Fruit fly (Drosophila melanogaster): ENCODE measurements around the gene M1BP.
A peak's percentile ranks its signal among the peaks of the same experiment; 100 is the strongest.

M1BP gene

DNA sequence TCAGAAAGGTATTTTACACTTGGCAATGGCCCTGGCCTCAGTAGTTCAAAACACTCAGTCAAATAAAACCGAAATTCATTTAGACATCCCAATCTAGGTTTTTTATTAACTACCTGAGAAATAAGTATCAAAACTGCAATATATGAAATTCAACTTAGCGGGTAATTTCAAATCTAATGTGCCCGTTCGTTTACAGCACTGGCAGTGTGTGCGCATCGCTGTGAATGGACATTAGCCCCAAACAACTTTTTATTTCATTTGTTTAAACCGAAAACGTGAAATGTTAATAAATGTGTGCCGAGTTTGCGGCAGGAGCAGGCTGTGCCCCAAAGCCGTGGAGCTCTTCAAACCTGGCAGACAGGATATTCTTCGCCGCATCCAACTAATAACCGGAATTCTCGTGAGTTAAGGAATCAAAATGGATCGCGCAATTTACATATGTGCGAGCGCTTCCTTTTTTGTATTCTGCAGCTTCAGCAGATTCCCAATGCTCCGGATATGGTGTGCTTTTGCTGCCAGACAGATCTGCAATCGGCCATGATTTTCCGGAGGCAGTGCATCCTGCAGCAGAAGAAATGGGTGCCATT, 8.4 kb downstream of the M1BP start, which contains the start of gene nom (continued):
- TF ChIP-seq CG18011 (GFP tag; optimal IDR thresholded peaks at IDR 0.05) (peak; percentile 29), repo (GFP tag; optimal IDR thresholded peaks at IDR 0.05) (no peak), CG11456 (GFP tag; IDR thresholded peaks at IDR 0.05) (no peak), CG1792 (GFP tag; optimal IDR thresholded peaks at IDR 0.05) (no peak), H2.0 (GFP tag; IDR thresholded peaks at IDR 0.05) (no peak), D (optimal IDR thresholded peaks at IDR 0.05) (no peak), D (GFP tag; optimal IDR thresholded peaks at IDR 0.05) (no peak), Hmx (GFP tag; optimal IDR thresholded peaks at IDR 0.05) (no peak), croc (GFP tag; conservative IDR thresholded peaks at IDR 0.05) (no peak), Scr (GFP tag; IDR thresholded peaks at IDR 0.05; ENCODE audit: partially characterized antibody) (0 out of 2 replicates have a peak, but pooled peaks have one; percentile 7), inv (GFP tag; IDR thresholded peaks at IDR 0.05; ENCODE audit: partially characterized antibody) (no peak), gsb (GFP tag; IDR thresholded peaks at IDR 0.05) (no peak), Hey (tag; optimal IDR thresholded peaks at IDR 0.05) (no peak), CG18262 (tag; optimal IDR thresholded peaks at IDR 0.05) (no peak), ems (GFP tag; optimal IDR thresholded peaks at IDR 0.05) (no peak), sc (optimal IDR thresholded peaks at IDR 0.05) (no peak), sc (GFP tag; optimal IDR thresholded peaks at IDR 0.05) (no peak), NC2β (GFP tag; optimal IDR thresholded peaks at IDR 0.05) (no peak), Xbp1 (GFP tag; optimal IDR thresholded peaks at IDR 0.05) (no peak), sens-2 (GFP tag; IDR thresholded peaks at IDR 0.05) (no peak), her (GFP tag; optimal IDR thresholded peaks at IDR 0.05) (no peak), CG10979 (tag; optimal IDR thresholded peaks at IDR 0.05) (no peak), CG43689 (GFP tag; IDR thresholded peaks at IDR 0.05) (no peak), H15 (GFP tag; IDR thresholded peaks at IDR 0.05) (no peak), Ptx1 (GFP tag; IDR thresholded peaks at IDR 0.05) (no peak), YL-1 (GFP tag; optimal IDR thresholded peaks at IDR 0.05) (no peak), Gug (GFP tag; IDR thresholded peaks at IDR 0.05) (no peak), Lpt (GFP tag; optimal IDR thresholded peaks at IDR 0.05) (no peak), CG30431 (GFP tag; optimal IDR thresholded peaks at IDR 0.05) (no peak), CG12299 (tag; optimal IDR thresholded peaks at IDR 0.05) (no peak), al (GFP tag; IDR thresholded peaks at IDR 0.05) (no peak), Myb (GFP tag; optimal IDR thresholded peaks at IDR 0.05) (peak; percentile 88), dmrt99B (tag; optimal IDR thresholded peaks at IDR 0.05) (no peak), Dip3 (GFP tag; optimal IDR thresholded peaks at IDR 0.05) (no peak), Trl (optimal IDR thresholded peaks at IDR 0.05) (no peak), Trl (GFP tag; optimal IDR thresholded peaks at IDR 0.05) (no peak), fd3F (GFP tag; optimal IDR thresholded peaks at IDR 0.05) (no peak), oc (tag; optimal IDR thresholded peaks at IDR 0.05) (no peak), chn (GFP tag; optimal IDR thresholded peaks at IDR 0.05) (no peak), Nf-YC (tag; optimal IDR thresholded peaks at IDR 0.05) (no peak), Ets97D (GFP tag; optimal IDR thresholded peaks at IDR 0.05) (no peak), pzg (GFP tag; optimal IDR thresholded peaks at IDR 0.05) (peak; percentile 48), hb (GFP tag; IDR thresholded peaks at IDR 0.05; ENCODE audit: partially characterized antibody) (no peak), tup (GFP tag; optimal IDR thresholded peaks at IDR 0.05) (no peak), slou (GFP tag; optimal IDR thresholded peaks at IDR 0.05) (no peak), CG3838 (GFP tag; optimal IDR thresholded peaks at IDR 0.05) (no peak), cas (GFP tag; IDR thresholded peaks at IDR 0.05) (no peak), BEAF-32 (GFP tag; optimal IDR thresholded peaks at IDR 0.05) (peak; percentile 10), row (GFP tag; IDR thresholded peaks at IDR 0.05) (peak; percentile 6; the same call in 1 of the 3 replicates), CG11085 (GFP tag; IDR thresholded peaks at IDR 0.05) (no peak), slbo (GFP tag; IDR thresholded peaks at IDR 0.05) (no peak), HmgZ (tag; optimal IDR thresholded peaks at IDR 0.05) (peak; percentile 11), HLHmδ (GFP tag; optimal IDR thresholded peaks at IDR 0.05) (no peak)

Data from whole organism, embryonic.